Worm (Caenorhabditis elegans): ENCODE measurements around the gene D1086.6.

DNA sequence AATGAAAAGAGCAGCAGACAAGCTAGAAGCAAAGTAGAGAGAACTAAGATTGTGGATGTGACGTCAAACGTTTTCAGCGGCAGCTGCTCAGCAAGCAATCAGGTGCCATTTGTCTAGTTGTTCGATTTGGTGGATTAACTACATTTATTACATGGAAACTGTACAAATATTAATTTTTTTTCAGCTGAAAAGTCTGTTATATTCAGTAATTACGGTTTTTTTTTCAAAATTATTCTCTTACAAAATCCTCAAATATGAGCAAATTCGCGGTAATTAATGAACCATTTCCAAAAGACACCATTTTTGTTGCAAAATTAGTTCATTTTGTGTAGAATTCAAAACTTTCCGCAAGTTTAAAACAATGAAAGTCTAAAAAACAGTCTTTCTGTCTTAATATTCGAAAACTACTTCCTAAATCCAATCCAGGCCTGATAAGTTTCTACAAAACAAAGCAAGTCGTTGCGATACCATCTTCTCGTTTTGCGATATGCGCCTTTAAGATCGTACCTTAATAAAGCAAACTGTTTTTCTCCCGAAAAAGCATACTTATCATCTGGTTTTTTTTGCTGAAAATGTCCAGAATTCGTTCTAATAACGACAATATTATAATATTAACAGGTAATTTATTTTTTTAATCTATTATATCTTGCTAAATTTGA is 10.8 kb downstream of the D1086.6 start, which contains the start of the genes D1086.5 and him-5:
- TF ChIP-seq unc-62 (GFP tag; optimal IDR thresholded peaks at IDR 0.05) = no peak
- no peak for TF ChIP-seq ama-1 (optimal IDR thresholded peaks at IDR 0.05)
- no peak for TF ChIP-seq elt-3 (tag; optimal IDR thresholded peaks at IDR 0.05)
- no peak for TF ChIP-seq nhr-10 (tag; optimal IDR thresholded peaks at IDR 0.05)
- TF ChIP-seq nhr-23 (tag; optimal IDR thresholded peaks at IDR 0.05) = no peak
- no peak for TF ChIP-seq fos-1 (tag; optimal IDR thresholded peaks at IDR 0.05)
- no peak for TF ChIP-seq ZK546.5 (tag; optimal IDR thresholded peaks at IDR 0.05)
- TF ChIP-seq C34F6.9 (tag; optimal IDR thresholded peaks at IDR 0.05) = no peak
- no peak for TF ChIP-seq egl-27 (tag; optimal IDR thresholded peaks at IDR 0.05)
- no peak for TF ChIP-seq nhr-11 (tag; optimal IDR thresholded peaks at IDR 0.05)

Measured in whole organism, L2 larva.